Worm (Caenorhabditis elegans): ENCODE measurements around the gene dmsr-1.

ce11 chrV:11490382-11490781 is 51.8 kb downstream of the dmsr-1 start, which contains the start of gene dhs-19:
- TF ChIP-seq elt-3 (tag; optimal IDR thresholded peaks at IDR 0.05) = no peak
- no peak for TF ChIP-seq lin-15B (tag; optimal IDR thresholded peaks at IDR 0.05)
- no peak for TF ChIP-seq Y116A8C.19 (tag; optimal IDR thresholded peaks at IDR 0.05; ENCODE audit: borderline replicate concordance)
- no peak for TF ChIP-seq mdl-1 (tag; optimal IDR thresholded peaks at IDR 0.05)
- TF ChIP-seq ceh-82 (tag; optimal IDR thresholded peaks at IDR 0.05) = no peak
- no peak for TF ChIP-seq fkh-4 (tag; optimal IDR thresholded peaks at IDR 0.05; ENCODE audit: borderline replicate concordance)
- TF ChIP-seq ama-1 (optimal IDR thresholded peaks at IDR 0.05) = no peak
- peak; percentile 20 for TF ChIP-seq rnt-1 (tag; optimal IDR thresholded peaks at IDR 0.05)
- TF ChIP-seq lir-3 (tag; optimal IDR thresholded peaks at IDR 0.05; ENCODE audit: poor library complexity) = no peak
- no peak for TF ChIP-seq dpl-1 (GFP tag; optimal IDR thresholded peaks at IDR 0.05)
- TF ChIP-seq nhr-84 (tag; optimal IDR thresholded peaks at IDR 0.05) = no peak

All from whole organism, L1 larva.